Fruit fly (Drosophila melanogaster): ENCODE measurements around the gene Nopp140.
A peak's percentile ranks its signal among the peaks of the same experiment; 100 is the strongest.

Nopp140 gene

DNA sequence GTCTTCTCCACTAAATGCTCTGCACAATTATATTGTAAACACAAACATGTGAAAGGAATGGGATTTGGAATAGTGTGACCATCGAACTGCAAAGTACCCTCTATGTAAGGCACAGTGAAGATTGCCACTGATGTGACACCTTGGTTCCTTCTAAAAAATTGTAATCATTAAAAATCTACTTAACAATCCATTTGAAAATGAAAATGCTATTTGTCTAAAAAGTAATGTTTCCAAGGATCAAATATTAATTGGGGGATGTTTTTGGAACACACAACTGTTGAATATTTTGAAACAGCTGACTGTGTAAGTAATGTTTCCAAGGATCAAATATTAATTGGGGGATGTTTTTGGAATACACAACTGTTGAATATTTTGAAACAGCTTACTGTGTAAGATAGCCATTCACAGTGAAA, 4.4 kb upstream of the Nopp140 start, which contains the start of gene CG32448:
Gene CG32448, minus strand, starts transcription at position 304 of the 413 bp plus-strand sequence.
- no peak for TF ChIP-seq usp (GFP tag; optimal IDR thresholded peaks at IDR 0.05)
- TF ChIP-seq EcR (GFP tag; optimal IDR thresholded peaks at IDR 0.05) = no peak
- no peak for TF ChIP-seq CG8478 (optimal IDR thresholded peaks at IDR 0.05)
- no peak for TF ChIP-seq Dll (optimal IDR thresholded peaks at IDR 0.05)
- TF ChIP-seq psq (optimal IDR thresholded peaks at IDR 0.05) = no peak
- no peak for TF ChIP-seq pan (optimal IDR thresholded peaks at IDR 0.05)

DNA sequence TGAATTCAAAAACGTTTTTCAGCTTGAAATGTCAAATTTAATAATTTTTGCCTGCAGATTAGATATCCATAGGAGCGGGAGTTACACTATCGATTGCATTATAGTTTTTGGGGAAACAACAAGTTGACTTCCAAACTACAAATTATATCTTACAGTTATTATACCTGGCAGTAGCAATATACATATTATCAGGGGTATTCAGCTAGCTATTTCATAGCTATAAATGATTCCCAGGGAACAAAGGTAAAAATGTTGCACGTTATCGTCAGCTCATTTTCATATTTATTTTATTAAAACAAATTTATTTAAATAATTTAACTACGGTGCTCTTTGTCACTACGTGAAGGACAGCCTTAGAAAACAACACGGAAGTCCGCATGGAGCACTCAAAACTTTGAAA, 2.4 kb upstream of the Nopp140 start:
- TF ChIP-seq pan (optimal IDR thresholded peaks at IDR 0.05) (no peak), Dll (optimal IDR thresholded peaks at IDR 0.05) (no peak), EcR (GFP tag; optimal IDR thresholded peaks at IDR 0.05) (no peak), CG8478 (optimal IDR thresholded peaks at IDR 0.05) (no peak), psq (optimal IDR thresholded peaks at IDR 0.05) (no peak), usp (GFP tag; optimal IDR thresholded peaks at IDR 0.05) (no peak)

DNA sequence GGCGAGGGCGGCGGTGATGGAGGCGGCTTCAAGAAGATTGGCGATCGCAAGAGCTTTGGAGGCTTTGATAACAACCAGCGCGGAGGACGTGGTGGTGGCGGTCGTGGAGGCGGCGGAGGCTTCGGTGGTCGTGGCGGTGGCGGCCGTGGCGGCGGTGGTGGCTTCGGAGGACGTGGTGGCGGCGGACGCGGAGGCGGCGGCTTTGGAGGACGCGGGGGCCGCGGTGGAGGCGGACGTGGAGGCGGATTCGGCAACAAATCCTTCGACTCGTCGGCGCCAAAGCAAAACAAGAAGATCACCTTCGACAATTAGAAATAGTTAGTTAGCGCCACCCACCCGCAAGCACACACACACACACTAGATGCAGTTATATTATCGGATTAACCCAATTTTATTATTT, 3.0 kb downstream of the Nopp140 start:
- TF ChIP-seq Dll (optimal IDR thresholded peaks at IDR 0.05) (no peak), pan (optimal IDR thresholded peaks at IDR 0.05) (no peak), usp (GFP tag; optimal IDR thresholded peaks at IDR 0.05) (no peak), psq (optimal IDR thresholded peaks at IDR 0.05) (no peak), EcR (GFP tag; optimal IDR thresholded peaks at IDR 0.05) (no peak), CG8478 (optimal IDR thresholded peaks at IDR 0.05) (no peak)

DNA sequence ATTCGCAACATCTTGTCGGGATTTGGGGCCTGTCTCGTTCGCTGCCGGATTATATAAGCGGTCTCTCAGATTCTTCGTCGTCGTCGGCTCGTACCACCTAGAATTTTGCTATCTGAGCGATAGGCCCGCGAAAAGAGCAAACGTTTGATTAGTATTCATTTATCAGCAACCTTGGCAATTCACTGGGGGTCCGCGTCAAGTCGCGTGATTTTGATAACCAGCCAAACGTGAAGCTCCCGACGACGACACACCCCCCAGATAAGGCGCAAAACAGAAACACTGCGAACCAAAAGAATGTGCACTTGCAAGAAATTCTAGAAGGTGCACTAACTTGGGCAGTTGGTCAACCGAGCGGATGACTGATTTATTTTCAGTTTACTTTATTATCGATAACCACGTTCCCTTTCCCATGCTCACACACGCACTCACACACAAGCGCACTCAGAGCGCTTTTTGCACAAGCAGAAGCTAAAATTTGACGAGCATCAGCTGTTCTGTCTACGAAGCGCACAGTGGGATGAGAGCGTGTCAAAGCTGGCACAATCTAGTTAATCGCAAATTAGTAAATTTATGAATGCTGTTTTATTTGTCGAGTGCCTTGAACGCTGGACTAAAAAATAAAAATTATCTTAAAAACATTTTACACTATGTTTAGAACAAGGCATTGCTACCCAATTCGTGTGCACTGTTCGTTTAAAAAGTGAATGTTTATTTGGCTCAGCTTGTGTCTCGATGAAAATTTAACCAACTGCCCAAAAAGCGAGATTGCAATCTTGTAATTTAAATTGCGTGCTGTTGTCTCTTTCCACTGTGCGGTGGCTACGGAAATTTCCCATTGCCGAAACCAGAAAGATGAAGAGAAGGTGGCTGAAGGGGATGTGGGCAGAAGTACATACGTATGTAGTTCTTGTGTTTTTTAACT, 7.4 kb downstream of the Nopp140 start:
- TF ChIP-seq usp (GFP tag; optimal IDR thresholded peaks at IDR 0.05) = no peak
- TF ChIP-seq pan (optimal IDR thresholded peaks at IDR 0.05) = peak; percentile 2

DNA sequence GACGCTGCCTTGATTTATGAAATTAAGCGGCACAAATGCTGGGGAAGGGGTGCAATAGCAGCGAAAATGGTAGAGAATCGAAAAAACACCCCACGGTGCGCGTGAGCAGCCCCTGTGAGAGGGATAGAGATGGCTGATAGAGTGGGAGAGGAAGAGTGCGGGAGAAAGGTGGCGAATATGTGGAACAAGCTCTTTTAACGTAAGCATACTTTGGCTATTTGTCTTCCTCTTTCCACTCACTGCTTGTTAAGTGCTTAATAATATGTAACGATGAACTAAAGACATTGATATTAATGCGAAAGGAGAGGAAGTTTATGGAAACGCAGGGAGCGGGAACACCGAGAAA, 8.0 kb downstream of the Nopp140 start:
- TF ChIP-seq pan (optimal IDR thresholded peaks at IDR 0.05) (no peak), EcR (GFP tag; optimal IDR thresholded peaks at IDR 0.05) (no peak), psq (optimal IDR thresholded peaks at IDR 0.05) (no peak), Dll (optimal IDR thresholded peaks at IDR 0.05) (no peak), usp (GFP tag; optimal IDR thresholded peaks at IDR 0.05) (no peak), CG8478 (optimal IDR thresholded peaks at IDR 0.05) (no peak)

DNA sequence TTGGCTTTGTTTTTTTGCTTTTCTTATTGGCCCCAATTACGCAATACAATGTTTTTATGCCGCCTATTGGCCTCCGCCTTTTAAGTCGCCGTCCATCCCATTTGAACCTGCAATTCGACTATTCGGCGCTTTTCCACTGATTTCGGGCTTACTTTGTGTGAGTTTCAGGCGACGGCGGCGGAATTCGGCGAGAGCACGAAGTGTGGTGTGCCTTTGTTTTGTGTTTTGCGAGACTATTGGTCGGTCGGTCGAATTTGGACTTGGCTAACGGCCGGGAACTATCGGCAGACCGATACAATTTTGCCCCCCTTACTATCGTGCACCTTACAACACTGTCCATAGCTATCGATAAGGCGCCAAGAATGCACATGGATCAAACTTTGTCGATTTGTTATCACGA, 8.5 kb downstream of the Nopp140 start, which contains the start of gene P5CDh1:
Gene P5CDh1, minus strand, starts transcription at position 278 of the 400 bp plus-strand sequence.
- no peak for TF ChIP-seq usp (GFP tag; optimal IDR thresholded peaks at IDR 0.05)
- TF ChIP-seq Dll (optimal IDR thresholded peaks at IDR 0.05) = peak; percentile 36

DNA sequence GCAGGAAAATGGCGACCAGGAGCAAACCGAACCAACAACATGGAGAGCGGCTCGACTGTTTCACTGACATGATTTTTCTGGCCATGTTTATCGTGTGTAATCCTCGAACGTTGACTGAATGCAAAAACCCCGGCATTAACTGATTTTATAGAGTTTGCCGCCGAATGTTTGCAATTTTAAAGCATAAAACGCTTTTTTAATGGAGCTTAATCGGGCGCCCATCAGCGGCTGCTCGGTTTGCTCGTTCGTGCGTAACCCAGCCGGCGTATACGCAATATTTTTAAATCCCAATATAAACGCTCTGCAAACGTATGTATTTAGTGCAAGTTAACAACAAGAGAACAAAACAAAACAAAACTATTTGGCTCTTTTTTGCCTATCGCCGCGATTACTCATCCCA, 9.7 kb downstream of the Nopp140 start, which contains the start of gene CG14563:
Gene CG14563, minus strand, starts transcription at position 101 of the 400 bp plus-strand sequence.
- TF ChIP-seq psq (optimal IDR thresholded peaks at IDR 0.05) (no peak), CG8478 (optimal IDR thresholded peaks at IDR 0.05) (no peak), EcR (GFP tag; optimal IDR thresholded peaks at IDR 0.05) (no peak), usp (GFP tag; optimal IDR thresholded peaks at IDR 0.05) (no peak), Dll (optimal IDR thresholded peaks at IDR 0.05) (no peak), pan (optimal IDR thresholded peaks at IDR 0.05) (no peak)

DNA sequence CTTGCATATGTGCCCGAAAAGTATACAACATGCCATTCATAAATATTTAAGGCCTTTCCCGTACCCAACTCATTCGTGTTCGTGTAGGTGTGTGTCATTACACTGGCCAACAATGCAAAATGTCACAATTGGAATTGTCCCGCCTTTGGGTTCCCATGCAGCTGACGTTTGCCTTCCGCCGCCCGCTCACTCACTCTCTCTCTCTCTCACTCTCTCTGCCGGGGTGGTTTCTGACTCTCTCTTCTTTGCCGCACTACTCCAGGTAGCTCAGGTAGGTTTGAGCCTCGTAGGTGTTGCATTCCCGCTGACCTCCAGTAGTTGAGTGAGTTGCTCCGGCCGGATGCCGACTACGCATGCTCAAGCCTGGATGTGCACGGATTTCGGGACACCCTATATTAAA, 10.7 kb downstream of the Nopp140 start:
- TF ChIP-seq EcR (GFP tag; optimal IDR thresholded peaks at IDR 0.05) (no peak), psq (optimal IDR thresholded peaks at IDR 0.05) (no peak), Dll (optimal IDR thresholded peaks at IDR 0.05) (no peak), CG8478 (optimal IDR thresholded peaks at IDR 0.05) (no peak), usp (GFP tag; optimal IDR thresholded peaks at IDR 0.05) (no peak), pan (optimal IDR thresholded peaks at IDR 0.05) (no peak)

DNA sequence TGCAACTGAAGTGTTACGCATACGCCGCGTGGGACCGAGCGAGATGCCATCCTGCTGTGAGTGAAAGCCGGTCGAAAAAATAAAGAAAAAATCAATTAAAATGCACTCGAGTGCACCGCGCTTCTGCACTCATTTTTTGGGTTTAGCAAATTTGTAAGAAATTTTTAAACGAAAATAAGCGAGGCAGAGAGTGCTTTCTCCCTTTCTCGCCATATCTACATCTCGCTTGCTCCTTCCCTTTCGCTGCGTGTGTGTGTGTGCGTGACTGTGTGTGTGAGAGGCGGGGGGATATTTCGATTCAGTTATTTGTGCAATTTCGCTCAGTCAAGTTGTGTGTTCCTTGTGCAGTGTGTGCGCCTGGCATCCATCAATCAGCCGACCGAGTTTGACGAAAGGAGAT, 11.9 kb downstream of the Nopp140 start, which contains the start of gene mub:
Gene mub, plus strand, starts transcription at position 301 of the 400 bp plus-strand sequence.
- no peak for TF ChIP-seq pan (optimal IDR thresholded peaks at IDR 0.05)
- TF ChIP-seq CG8478 (optimal IDR thresholded peaks at IDR 0.05) = no peak
- TF ChIP-seq Dll (optimal IDR thresholded peaks at IDR 0.05) = no peak
- no peak for TF ChIP-seq psq (optimal IDR thresholded peaks at IDR 0.05)
- no peak for TF ChIP-seq EcR (GFP tag; optimal IDR thresholded peaks at IDR 0.05)
- TF ChIP-seq usp (GFP tag; optimal IDR thresholded peaks at IDR 0.05) = no peak

DNA sequence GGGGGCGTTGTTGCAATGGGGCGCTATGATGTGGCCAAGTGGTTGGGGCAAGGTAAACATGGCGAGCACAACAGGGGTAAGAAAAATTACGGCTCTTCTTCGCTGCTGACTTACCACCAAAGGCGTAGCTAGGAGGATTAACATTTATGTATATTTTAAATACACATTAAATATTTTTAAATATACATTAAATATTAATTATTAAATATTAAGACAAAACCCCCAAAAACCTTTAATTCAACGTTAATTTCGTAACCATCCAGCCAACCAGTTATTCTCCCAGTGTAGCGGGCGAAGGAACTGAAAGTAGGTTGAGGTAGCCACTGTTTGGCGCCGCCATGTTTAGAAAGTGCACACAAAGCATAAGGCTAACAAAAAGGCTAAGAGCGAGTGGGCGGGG, 14.0 kb downstream of the Nopp140 start:
- TF ChIP-seq usp (GFP tag; optimal IDR thresholded peaks at IDR 0.05) (no peak), CG8478 (optimal IDR thresholded peaks at IDR 0.05) (no peak), Dll (optimal IDR thresholded peaks at IDR 0.05) (no peak), pan (optimal IDR thresholded peaks at IDR 0.05) (no peak), psq (optimal IDR thresholded peaks at IDR 0.05) (no peak), EcR (GFP tag; optimal IDR thresholded peaks at IDR 0.05) (no peak)

DNA sequence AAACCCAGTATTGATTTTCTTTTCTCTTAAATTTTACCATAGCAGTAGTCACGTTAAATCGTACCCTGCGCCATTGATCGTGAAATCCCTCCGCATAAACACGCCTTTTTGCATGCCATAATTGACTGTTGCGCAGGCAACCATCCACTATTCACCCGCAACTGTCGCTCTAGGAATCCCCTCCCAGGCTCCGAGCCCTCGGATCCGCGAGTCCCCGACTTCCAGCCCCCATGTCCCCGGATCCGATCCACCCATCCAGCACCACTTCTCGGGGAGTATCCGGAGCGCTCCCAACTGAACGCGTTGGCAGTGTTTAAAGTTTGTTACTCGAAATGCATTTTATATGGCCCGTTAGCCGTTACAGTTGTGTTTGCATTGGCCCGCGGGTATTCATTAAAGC, 15.7 kb downstream of the Nopp140 start:
- TF ChIP-seq CG8478 (optimal IDR thresholded peaks at IDR 0.05) (no peak), psq (optimal IDR thresholded peaks at IDR 0.05) (no peak), Dll (optimal IDR thresholded peaks at IDR 0.05) (no peak), pan (optimal IDR thresholded peaks at IDR 0.05) (no peak), EcR (GFP tag; optimal IDR thresholded peaks at IDR 0.05) (no peak), usp (GFP tag; optimal IDR thresholded peaks at IDR 0.05) (no peak)

DNA sequence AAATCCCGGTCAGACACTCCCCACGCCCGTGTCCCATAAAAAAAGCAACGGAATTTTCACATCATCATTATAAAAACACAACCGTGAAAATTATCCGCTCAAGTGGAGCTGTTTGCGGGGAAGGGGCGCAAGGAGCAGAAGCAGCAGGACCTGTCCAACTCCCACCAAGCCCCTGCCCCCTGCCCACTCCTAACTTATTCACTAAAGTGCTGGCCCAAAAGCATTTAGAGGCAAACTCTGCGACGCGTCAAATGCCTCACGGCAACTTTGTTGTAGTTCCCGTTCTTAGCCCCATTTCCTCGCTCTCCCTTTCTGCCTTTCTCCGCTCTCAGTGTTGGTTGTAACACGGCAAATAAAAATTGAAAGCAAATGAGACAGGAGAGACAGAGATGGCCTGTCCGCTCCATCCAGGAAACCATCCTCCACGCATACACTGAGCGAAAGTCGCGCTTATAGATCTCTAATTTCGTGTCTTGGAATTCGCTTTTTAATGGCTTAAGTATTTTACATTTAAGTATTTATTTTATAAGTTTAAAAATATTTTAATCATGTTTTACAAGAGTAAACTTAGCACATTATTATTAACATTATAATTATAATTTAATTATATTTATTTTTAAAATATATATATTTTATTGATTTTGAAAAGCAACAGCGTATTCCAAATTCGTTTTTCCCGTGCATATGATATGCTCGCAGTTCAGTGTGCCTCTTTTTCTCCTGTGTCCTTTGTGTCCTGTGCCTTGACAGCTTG, 26.9 kb downstream of the Nopp140 start:
- TF ChIP-seq Dll (optimal IDR thresholded peaks at IDR 0.05) (no peak), psq (optimal IDR thresholded peaks at IDR 0.05) (no peak), pan (optimal IDR thresholded peaks at IDR 0.05) (no peak), EcR (GFP tag; optimal IDR thresholded peaks at IDR 0.05) (no peak), CG8478 (optimal IDR thresholded peaks at IDR 0.05) (no peak), usp (GFP tag; optimal IDR thresholded peaks at IDR 0.05) (no peak)

Data from whole organism.